Fruit fly (Drosophila melanogaster) whole organism, embryonic: Measurements from ENCODE around the gene CG6878.

ENCODE experiments used
- Abd-B ChIP-seq: fragments of 200-800 bp; sonication (Bioruptor generic); optimal IDR thresholded peaks from 2 replicates; lab custom pipeline; 2018; ENCODE audit warnings: missing biosample characterization, mild to moderate bottlenecking, missing genetic modification characterization, moderate library complexity
- Blimp-1 ChIP-seq: fragments of 200-800 bp; sonication (Bioruptor generic); optimal IDR thresholded peaks from 3 replicates; lab custom pipeline; 2018; ENCODE audit warnings: missing biosample characterization, missing genetic modification characterization, mild to moderate bottlenecking, moderate library complexity, missing genetic modification reagents
- C15 ChIP-seq: fragments of 200-800 bp; sonication (Bioruptor generic); IDR thresholded peaks from 3 replicates; pipeline ENCODE4 v1.3.6; 2022; ENCODE audit warnings: missing biosample characterization, missing genetic modification characterization
- CG10979 ChIP-seq: fragments of 200-800 bp; sonication (Bioruptor generic); optimal IDR thresholded peaks from 2 replicates; lab custom pipeline; 2018; ENCODE audit warnings: missing biosample characterization, mild to moderate bottlenecking, missing genetic modification characterization, moderate library complexity
- CG11723 ChIP-seq: fragments of 200-800 bp; sonication (Bioruptor generic); optimal IDR thresholded peaks from 2 replicates; lab custom pipeline; 2017; ENCODE audit warnings: missing biosample characterization, mild to moderate bottlenecking, missing genetic modification characterization
- CG12391 ChIP-seq: fragments of 200-800 bp; sonication (Bioruptor generic); optimal IDR thresholded peaks from 3 replicates; lab custom pipeline; 2018; ENCODE audit warnings: missing biosample characterization, mild to moderate bottlenecking, missing genetic modification characterization, moderate library complexity
- CG13287 ChIP-seq: fragments of 200-800 bp; sonication (Bioruptor generic); IDR thresholded peaks from 2 replicates; pipeline ENCODE4 v1.3.6; 2022; ENCODE audit warnings: missing biosample characterization, missing genetic modification characterization; ENCODE audit not compliant: partially characterized antibody
- CG13894 ChIP-seq: fragments of 200-800 bp; sonication (Bioruptor generic); optimal IDR thresholded peaks from 3 replicates; lab custom pipeline; 2018; ENCODE audit warnings: missing biosample characterization, mild to moderate bottlenecking, missing genetic modification characterization, moderate library complexity
- CG15601 ChIP-seq: fragments of 200-800 bp; sonication (Bioruptor generic); optimal IDR thresholded peaks from 3 replicates; lab custom pipeline; 2019; ENCODE audit warnings: missing biosample characterization, mild to moderate bottlenecking, missing genetic modification characterization, moderate library complexity
- CG17612 ChIP-seq: fragments of 200-800 bp; sonication (Bioruptor generic); IDR thresholded peaks from 2 replicates; pipeline ENCODE4 v1.3.6; 2022; ENCODE audit warnings: missing biosample characterization, missing genetic modification characterization
- CG18262 ChIP-seq: fragments of 200-800 bp; optimal IDR thresholded peaks from 3 replicates; lab custom pipeline; 2019; ENCODE audit warnings: missing biosample characterization, mild to moderate bottlenecking, missing genetic modification characterization, moderate library complexity
- CG2120 ChIP-seq: fragments of 200-800 bp; sonication (Bioruptor generic); optimal IDR thresholded peaks from 3 replicates; lab custom pipeline; 2016; ENCODE audit warnings: missing biosample characterization, missing genetic modification characterization
- CG2129 ChIP-seq: fragments of 200-800 bp; sonication (Bioruptor generic); IDR thresholded peaks from 2 replicates; pipeline ENCODE4 v1.3.6; 2022; ENCODE audit warnings: missing biosample characterization, missing genetic modification characterization; ENCODE audit not compliant: partially characterized antibody
- CG2199 ChIP-seq: fragments of 200-800 bp; sonication (Bioruptor generic); IDR thresholded peaks from 3 replicates; pipeline ENCODE4 v1.3.6; 2022; ENCODE audit warnings: missing biosample characterization, missing genetic modification characterization
- CG32532 ChIP-seq: fragments of 200-800 bp; sonication (Bioruptor generic); IDR thresholded peaks from 2 replicates; pipeline ENCODE4 v1.3.6; 2022; ENCODE audit warnings: missing biosample characterization, missing genetic modification characterization
- CG32772 ChIP-seq: fragments of 200-800 bp; sonication (Bioruptor generic); IDR thresholded peaks from 2 replicates; pipeline ENCODE4 v1.3.6; 2022; ENCODE audit warnings: missing biosample characterization, missing genetic modification characterization
- CG3995 ChIP-seq: fragments of 200-800 bp; sonication (Bioruptor generic); optimal IDR thresholded peaks from 3 replicates; lab custom pipeline; 2016; ENCODE audit warnings: missing biosample characterization, missing genetic modification characterization
- CG5180 ChIP-seq: fragments of 200-800 bp; sonication (Bioruptor generic); optimal IDR thresholded peaks from 3 replicates; lab custom pipeline; 2017; ENCODE audit warnings: missing biosample characterization, missing genetic modification characterization, mild to moderate bottlenecking, moderate library complexity, missing genetic modification reagents
- CG8281 ChIP-seq: fragments of 200-800 bp; sonication (Bioruptor generic); optimal IDR thresholded peaks from 2 replicates; lab custom pipeline; 2018; ENCODE audit warnings: missing biosample characterization, mild to moderate bottlenecking, missing genetic modification characterization, moderate library complexity
- CG8765 ChIP-seq: fragments of 200-800 bp; sonication (Bioruptor generic); IDR thresholded peaks from 2 replicates; pipeline ENCODE4 v1.3.6; 2022; ENCODE audit warnings: missing biosample characterization, missing genetic modification characterization
- CG9797 ChIP-seq: fragments of 200-800 bp; sonication (Bioruptor generic); optimal IDR thresholded peaks from 3 replicates; lab custom pipeline; 2018; ENCODE audit warnings: missing biosample characterization, mild to moderate bottlenecking, missing genetic modification characterization
- CrebB ChIP-seq: fragments of 200-800 bp; sonication (Bioruptor generic); optimal IDR thresholded peaks from 3 replicates; lab custom pipeline; 2018; ENCODE audit warnings: missing biosample characterization, mild to moderate bottlenecking, missing genetic modification characterization
- Dref ChIP-seq: fragments of 200-800 bp; sonication (Bioruptor generic); IDR thresholded peaks from 2 replicates; pipeline ENCODE4 v1.3.6; 2022; ENCODE audit warnings: missing biosample characterization, missing genetic modification characterization
- Elba2 ChIP-seq: fragments of 200-800 bp; sonication (Bioruptor generic); optimal IDR thresholded peaks from 3 replicates; lab custom pipeline; 2016; ENCODE audit warnings: missing biosample characterization, missing genetic modification characterization
- Ets65A ChIP-seq: fragments of 200-800 bp; sonication (Bioruptor generic); peaks from one replicate; lab custom pipeline; 2016; ENCODE audit warnings: missing biosample characterization, missing genetic modification characterization
- GATAe ChIP-seq: fragments of 200-800 bp; sonication (Bioruptor generic); conservative IDR thresholded peaks from 2 replicates; pipeline ENCODE4 v1.3.6; 2022; ENCODE audit warnings: missing biosample characterization, missing genetic modification characterization
- HHEX ChIP-seq: fragments of 200-800 bp; sonication (Bioruptor generic); optimal IDR thresholded peaks from 3 replicates; lab custom pipeline; 2017; ENCODE audit warnings: missing biosample characterization, mild to moderate bottlenecking, missing genetic modification characterization, missing genetic modification reagents
- HLH3B ChIP-seq: fragments of 200-800 bp; sonication (Bioruptor generic); IDR thresholded peaks from 2 replicates; pipeline ENCODE4 v1.3.6; 2022; ENCODE audit warnings: missing biosample characterization, missing genetic modification characterization
- HLH54F ChIP-seq: fragments of 200-800 bp; sonication (Bioruptor generic); optimal IDR thresholded peaks from 3 replicates; lab custom pipeline; 2016; ENCODE audit warnings: missing biosample characterization, missing genetic modification characterization
- Hsf ChIP-seq: fragments of 200-800 bp; sonication (Bioruptor generic); optimal IDR thresholded peaks from 3 replicates; lab custom pipeline; 2016; ENCODE audit warnings: missing biosample characterization, missing genetic modification characterization
- Lpt ChIP-seq: fragments of >200 bp; optimal IDR thresholded peaks from 2 replicates; lab custom pipeline; 2018; ENCODE audit warnings: missing biosample characterization, missing genetic modification characterization
- Sry-δ ChIP-seq: fragments of 200-800 bp; sonication (Bioruptor generic); optimal IDR thresholded peaks from 2 replicates; lab custom pipeline; 2016; ENCODE audit warnings: missing biosample characterization, missing genetic modification characterization
- esg ChIP-seq: fragments of 200-800 bp; sonication (Bioruptor generic); conservative IDR thresholded peaks from 2 replicates; pipeline ENCODE4 v1.3.6; 2022; ENCODE audit warnings: missing biosample characterization, missing genetic modification characterization
- eve ChIP-seq, 2 experiments: fragments of >200 bp; optimal IDR thresholded peaks; 2 replicates each; lab custom pipeline; 2017; ENCODE audit warnings: missing biosample characterization in 2 of 2, missing genetic modification characterization in 2 of 2
- ewg ChIP-seq: fragments of 200-800 bp; sonication (Bioruptor generic); optimal IDR thresholded peaks from 3 replicates; lab custom pipeline; 2017; ENCODE audit warnings: mild to moderate bottlenecking, missing biosample characterization, missing genetic modification reagents, missing genetic modification characterization
- h ChIP-seq: fragments of >200 bp; optimal IDR thresholded peaks from 2 replicates; lab custom pipeline; 2017
- her ChIP-seq: fragments of 200-800 bp; sonication (Bioruptor generic); optimal IDR thresholded peaks from 2 replicates; lab custom pipeline; 2016; ENCODE audit warnings: missing biosample characterization, missing genetic modification characterization
- jing ChIP-seq: fragments of 200-800 bp; sonication (Bioruptor generic); optimal IDR thresholded peaks from 2 replicates; lab custom pipeline; 2018; ENCODE audit warnings: missing biosample characterization, mild to moderate bottlenecking, missing genetic modification characterization
- lola ChIP-seq, 3 experiments: fragments of >200 bp in 2 of 3; fragments of 200-800 bp in 1 of 3; sonication (Bioruptor generic) in 1 of 3; optimal IDR thresholded peaks; 2 replicates each; lab custom pipeline; 2017 to 2019; ENCODE audit warnings: missing biosample characterization in 3 of 3, missing genetic modification characterization in 3 of 3, mild to moderate bottlenecking in 1 of 3, moderate library complexity in 1 of 3
- pan ChIP-seq, 4 experiments: fragments of >200 bp in 3 of 4; fragments of 200-800 bp in 1 of 4; sonication (Bioruptor generic) in 1 of 4; optimal IDR thresholded peaks in 3 of 4; IDR thresholded peaks in 1 of 4; 2 replicates each; pipeline versions ENCODE4 v1.3.6 to Lab custom; 2017 to 2022; ENCODE audit warnings: missing biosample characterization in 2 of 4, missing genetic modification characterization in 2 of 4, mixed read lengths in 1 of 4
- pfk ChIP-seq: fragments of 200-800 bp; sonication (Bioruptor generic); optimal IDR thresholded peaks from 2 replicates; lab custom pipeline; 2018; ENCODE audit warnings: missing biosample characterization, mild to moderate bottlenecking, missing genetic modification characterization, moderate library complexity
- prd ChIP-seq, 3 experiments: fragments of >200 bp in 2 of 3; fragments of 200-800 bp in 1 of 3; sonication (Bioruptor generic) in 1 of 3; optimal IDR thresholded peaks in 2 of 3; IDR thresholded peaks in 1 of 3; 2 replicates in 2 of 3; 3 replicates in 1 of 3; pipeline versions ENCODE4 v1.3.6 to Lab custom; 2017 to 2022; ENCODE audit warnings: missing biosample characterization in 1 of 3, missing genetic modification characterization in 1 of 3
- sd ChIP-seq: fragments of 200-800 bp; sonication (Bioruptor generic); optimal IDR thresholded peaks from 3 replicates; lab custom pipeline; 2018; ENCODE audit warnings: missing biosample characterization, mild to moderate bottlenecking, missing genetic modification characterization, moderate library complexity
- sens ChIP-seq: fragments of 200-800 bp; sonication (Bioruptor generic); peaks from one replicate; lab custom pipeline; 2016; ENCODE audit warnings: missing biosample characterization, missing genetic modification characterization
- slbo ChIP-seq: fragments of 200-800 bp; sonication (Bioruptor generic); IDR thresholded peaks from 2 replicates; pipeline ENCODE4 v1.3.6; 2022; ENCODE audit warnings: missing biosample characterization, missing genetic modification characterization
- sr ChIP-seq: fragments of 200-800 bp; sonication (Bioruptor generic); IDR thresholded peaks from 3 replicates; pipeline ENCODE4 v1.3.6; 2022; ENCODE audit warnings: missing biosample characterization, missing genetic modification characterization

CG6878 gene

DNA sequence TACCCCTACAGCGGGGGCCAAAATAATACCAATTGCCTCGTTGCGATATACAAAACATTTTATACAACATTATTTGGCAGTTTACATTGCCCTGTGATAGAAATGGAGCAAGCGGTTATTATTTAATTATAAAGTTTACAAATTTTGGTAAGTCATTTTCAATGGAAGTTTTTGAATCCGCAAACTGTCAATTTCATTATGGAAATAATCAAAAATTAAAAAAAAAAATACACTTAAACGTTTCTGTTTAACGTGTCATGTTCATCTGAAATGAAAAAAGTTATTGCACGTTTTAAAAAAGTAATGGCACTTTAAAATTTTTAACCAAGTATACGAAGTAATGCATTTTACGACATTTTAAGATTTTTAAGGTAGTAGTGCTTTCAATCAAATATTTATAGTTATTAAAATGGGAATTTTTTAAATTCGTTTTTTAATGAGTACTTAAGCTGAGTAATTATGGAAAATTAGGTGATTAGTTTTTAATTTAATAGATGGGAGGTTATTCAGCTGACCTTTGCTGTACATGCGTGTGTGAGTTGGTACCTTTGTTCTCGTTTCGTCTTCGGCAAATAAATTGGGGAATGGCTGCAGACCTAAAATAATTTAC lies 35.2 kb downstream of the CG6878 start (continued):
- TF ChIP-seq jing (GFP tag; lab: Kevin White, UChicago) (no peak), HLH54F (no peak), Hsf (GFP tag; lab: Kevin White, UChicago) (no peak), esg (GFP tag; lab: Robert Waterston, UW) (no peak), CG13287 (GFP tag; lab: Robert Waterston, UW) (no peak), pfk (GFP tag; lab: Kevin White, UChicago) (no peak), HLH3B (GFP tag; lab: Robert Waterston, UW) (no peak), CG5180 (no peak), CG32532 (GFP tag; lab: Robert Waterston, UW) (no peak), ewg (GFP tag; lab: Kevin White, UChicago) (no peak), Dref (no peak), h (lab: Kevin White, UChicago) (no peak), Lpt (no peak), CG11723 (GFP tag; lab: Kevin White, UChicago) (no peak), CG18262 (tag; lab: Kevin White, UChicago) (peak; percentile 16), pan (optimal IDR thresholded peaks at IDR 0.05; lab: Kevin White, UChicago) (no peak), pan (GFP tag; optimal IDR thresholded peaks at IDR 0.05 in 1 of 2, IDR thresholded peaks at IDR 0.05 in 1 of 2) (no peak), CG32772 (GFP tag; lab: Robert Waterston, UW) (no peak), CG2199 (GFP tag; lab: Robert Waterston, UW) (no peak), HHEX (no peak), CG9797 (GFP tag; lab: Kevin White, UChicago) (no peak)

DNA sequence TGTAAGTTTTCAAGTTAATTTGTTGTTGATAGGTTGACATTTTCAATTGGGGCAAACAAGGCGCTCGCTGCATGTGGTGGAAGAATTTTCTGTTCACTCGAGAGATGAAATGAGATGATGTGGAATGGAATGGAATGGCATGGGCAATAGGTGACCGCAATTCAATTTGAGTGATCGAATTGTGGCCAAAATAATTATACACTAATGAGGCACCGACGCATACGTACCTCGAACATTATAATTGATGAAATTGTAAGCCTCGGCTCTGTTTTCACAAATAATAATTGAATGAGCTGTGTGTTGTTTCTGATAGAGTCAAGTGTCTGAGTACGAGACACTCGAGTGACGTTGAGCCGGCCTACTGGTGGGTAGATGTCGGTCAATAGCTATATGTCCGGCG lies 36.4 kb downstream of the CG6878 start:
- TF ChIP-seq slbo (GFP tag; lab: Robert Waterston, UW) (no peak), sens (GFP tag; lab: Kevin White, UChicago) (peak; percentile 77), eve (GFP tag; optimal IDR thresholded peaks at IDR 0.05; lab: Kevin White, UChicago) (peak in 1 of 2 experiments; percentile 31), Ets65A (peak; percentile 92), CG2129 (GFP tag; lab: Robert Waterston, UW) (no peak), sd (peak; percentile 13)

DNA sequence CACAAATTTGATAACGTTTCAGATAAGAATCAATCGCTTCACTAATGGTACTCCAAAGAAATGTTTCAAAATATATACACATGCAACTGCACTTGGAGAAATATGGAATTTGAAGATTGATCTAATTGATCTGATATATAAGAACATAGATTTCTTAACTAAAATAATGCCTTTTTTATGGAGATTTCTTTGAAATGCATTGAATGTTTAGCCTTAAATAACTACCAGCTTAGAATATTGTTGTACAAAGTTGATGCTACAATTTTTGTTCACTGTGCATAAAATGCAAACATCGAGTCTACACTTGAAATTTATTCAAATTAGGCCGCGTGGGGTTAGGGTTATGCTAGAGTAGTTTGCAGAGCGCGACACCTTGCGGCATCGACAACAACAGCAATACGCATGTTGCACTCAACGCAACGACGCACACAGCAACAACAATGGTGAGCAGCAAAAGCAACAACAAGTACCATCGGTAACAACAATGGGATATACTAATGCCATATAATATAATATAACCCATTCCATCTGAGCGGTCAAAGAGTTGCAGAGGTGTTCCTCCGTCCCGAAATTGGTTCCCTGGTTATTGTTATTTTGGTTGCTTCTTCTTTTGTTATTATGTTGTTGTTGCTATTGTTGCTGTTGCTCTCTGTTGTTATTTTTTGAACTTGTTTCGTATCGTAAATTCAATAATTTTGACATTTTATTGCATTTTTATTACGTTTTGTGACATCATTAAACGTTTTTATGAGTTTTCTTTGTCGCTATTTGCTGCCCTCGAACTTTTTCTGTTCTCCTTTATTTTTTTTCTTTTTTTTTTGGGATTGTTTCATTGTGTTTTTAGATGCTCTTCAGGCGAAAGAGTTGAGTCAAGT lies 37.8 kb downstream of the CG6878 start:
- TF ChIP-seq CG2120 (GFP tag; lab: Kevin White, UChicago) (no peak), CG13894 (tag; lab: Kevin White, UChicago) (no peak), Abd-B (GFP tag; lab: Kevin White, UChicago) (no peak), HLH54F (no peak), Blimp-1 (GFP tag; lab: Kevin White, UChicago) (peak; percentile 52), CG8765 (GFP tag; lab: Robert Waterston, UW) (no peak), Elba2 (GFP tag; lab: Kevin White, UChicago) (no peak), C15 (GFP tag; lab: Robert Waterston, UW) (no peak), Sry-δ (no peak), CG12391 (tag; lab: Kevin White, UChicago) (peak; percentile 54), CG10979 (tag; lab: Kevin White, UChicago) (peak; percentile 71), prd (optimal IDR thresholded peaks at IDR 0.05; lab: Kevin White, UChicago) (no peak), prd (GFP tag; IDR thresholded peaks at IDR 0.05; lab: Robert Waterston, UW) (peak; percentile 57; the same call in 2 of the 3 replicates), GATAe (GFP tag; lab: Robert Waterston, UW) (no peak), CG15601 (tag; lab: Kevin White, UChicago) (no peak), CrebB (no peak), lola (GFP tag; optimal IDR thresholded peaks at IDR 0.05; lab: Kevin White, UChicago) (peak in 1 of 3 experiments; percentile 67), CG3995 (no peak), her (no peak), CG8281 (tag; lab: Kevin White, UChicago) (no peak), CG17612 (GFP tag; lab: Robert Waterston, UW) (no peak), sr (GFP tag; lab: Robert Waterston, UW) (no peak)
